Fruit fly (Drosophila melanogaster) whole organism, embryonic: ENCODE measurements around the gene CG17764.

Experiments
- Adf1 ChIP-seq: fragments of 200-800 bp; sonication (Bioruptor generic); IDR thresholded peaks from 2 replicates; pipeline ENCODE4 v1.3.6; 2022; ENCODE audit warnings: missing biosample characterization, missing genetic modification characterization
- CG13424 ChIP-seq: fragments of 200-800 bp; sonication (Bioruptor generic); optimal IDR thresholded peaks from 2 replicates; lab custom pipeline; 2019; ENCODE audit warnings: missing biosample characterization, mild to moderate bottlenecking, missing genetic modification characterization, moderate library complexity
- CG13775 ChIP-seq: fragments of 200-800 bp; sonication (Bioruptor generic); optimal IDR thresholded peaks from 3 replicates; lab custom pipeline; 2017; ENCODE audit warnings: missing biosample characterization, mild to moderate bottlenecking, missing genetic modification characterization
- CG14050 ChIP-seq: fragments of 200-800 bp; sonication (Bioruptor generic); IDR thresholded peaks from 3 replicates; pipeline ENCODE4 v1.3.6; 2022; ENCODE audit warnings: missing biosample characterization, missing genetic modification characterization
- CG14965 ChIP-seq: fragments of 200-800 bp; sonication (Bioruptor generic); optimal IDR thresholded peaks from 2 replicates; lab custom pipeline; 2016; ENCODE audit warnings: missing biosample characterization, missing genetic modification characterization, borderline replicate concordance
- CG15073 ChIP-seq: fragments of 200-800 bp; sonication (Bioruptor generic); optimal IDR thresholded peaks from 2 replicates; lab custom pipeline; 2016; ENCODE audit warnings: missing biosample characterization, missing genetic modification characterization
- CG16815 ChIP-seq: fragments of 200-800 bp; sonication (Bioruptor generic); optimal IDR thresholded peaks from 3 replicates; lab custom pipeline; 2017; ENCODE audit warnings: missing biosample characterization, mild to moderate bottlenecking, missing genetic modification characterization
- CG17612 ChIP-seq: fragments of 200-800 bp; sonication (Bioruptor generic); IDR thresholded peaks from 2 replicates; pipeline ENCODE4 v1.3.6; 2022; ENCODE audit warnings: missing biosample characterization, missing genetic modification characterization
- CG17829 ChIP-seq: fragments of 200-800 bp; optimal IDR thresholded peaks from 2 replicates; lab custom pipeline; 2019; ENCODE audit warnings: missing biosample characterization, mild to moderate bottlenecking, missing genetic modification characterization, moderate library complexity
- CG2129 ChIP-seq: fragments of 200-800 bp; sonication (Bioruptor generic); IDR thresholded peaks from 2 replicates; pipeline ENCODE4 v1.3.6; 2022; ENCODE audit warnings: missing biosample characterization, missing genetic modification characterization; ENCODE audit not compliant: partially characterized antibody
- CG2199 ChIP-seq: fragments of 200-800 bp; sonication (Bioruptor generic); IDR thresholded peaks from 3 replicates; pipeline ENCODE4 v1.3.6; 2022; ENCODE audit warnings: missing biosample characterization, missing genetic modification characterization
- CG2712 ChIP-seq: fragments of 200-800 bp; optimal IDR thresholded peaks from 3 replicates; lab custom pipeline; 2019; ENCODE audit warnings: missing biosample characterization, mild to moderate bottlenecking, missing genetic modification characterization, moderate library complexity
- CG30403 ChIP-seq: fragments of 200-800 bp; sonication (Bioruptor generic); optimal IDR thresholded peaks from 3 replicates; lab custom pipeline; 2016; ENCODE audit warnings: missing biosample characterization, missing genetic modification characterization
- CG3163 ChIP-seq: fragments of 200-800 bp; sonication (Bioruptor generic); optimal IDR thresholded peaks from 3 replicates; lab custom pipeline; 2016; ENCODE audit warnings: missing biosample characterization, missing genetic modification characterization
- CG3995 ChIP-seq: fragments of 200-800 bp; sonication (Bioruptor generic); optimal IDR thresholded peaks from 3 replicates; lab custom pipeline; 2016; ENCODE audit warnings: missing biosample characterization, missing genetic modification characterization
- CG5180 ChIP-seq: fragments of 200-800 bp; sonication (Bioruptor generic); optimal IDR thresholded peaks from 3 replicates; lab custom pipeline; 2017; ENCODE audit warnings: missing biosample characterization, missing genetic modification characterization, mild to moderate bottlenecking, moderate library complexity, missing genetic modification reagents
- CG6689 ChIP-seq: fragments of 200-800 bp; sonication (Bioruptor generic); IDR thresholded peaks from 2 replicates; pipeline ENCODE4 v1.3.6; 2022; ENCODE audit warnings: missing biosample characterization, missing genetic modification characterization
- CG7556 ChIP-seq: fragments of 200-800 bp; sonication (Bioruptor generic); optimal IDR thresholded peaks from 2 replicates; lab custom pipeline; 2017; ENCODE audit warnings: missing biosample characterization, mild to moderate bottlenecking, missing genetic modification characterization
- CG7745 ChIP-seq: fragments of 200-800 bp; sonication (Bioruptor generic); optimal IDR thresholded peaks from 2 replicates; lab custom pipeline; 2018; ENCODE audit warnings: missing biosample characterization, mild to moderate bottlenecking, missing genetic modification characterization, moderate library complexity
- CG8359 ChIP-seq: fragments of 200-800 bp; sonication (Bioruptor generic); optimal IDR thresholded peaks from 2 replicates; lab custom pipeline; 2017; ENCODE audit warnings: missing biosample characterization, mild to moderate bottlenecking, missing genetic modification characterization, borderline replicate concordance
- CG8388 ChIP-seq: fragments of 200-800 bp; sonication (Bioruptor generic); optimal IDR thresholded peaks from 2 replicates; lab custom pipeline; 2019; ENCODE audit warnings: missing biosample characterization, mild to moderate bottlenecking, missing genetic modification characterization, moderate library complexity
- Deaf1 ChIP-seq: fragments of 200-800 bp; optimal IDR thresholded peaks from 3 replicates; lab custom pipeline; 2019; ENCODE audit warnings: missing biosample characterization, mild to moderate bottlenecking, missing genetic modification characterization, moderate library complexity
- Dek ChIP-seq: fragments of 200-800 bp; sonication (Bioruptor generic); optimal IDR thresholded peaks from 3 replicates; lab custom pipeline; 2019; ENCODE audit warnings: missing biosample characterization, mild to moderate bottlenecking, missing genetic modification characterization, moderate library complexity
- Dfd ChIP-seq, 2 experiments: fragments of >200 bp; optimal IDR thresholded peaks; 2 replicates each; lab custom pipeline; 2017; ENCODE audit warnings: missing biosample characterization in 2 of 2, missing genetic modification characterization in 2 of 2
- Ets97D ChIP-seq: fragments of 200-800 bp; sonication (Bioruptor generic); optimal IDR thresholded peaks from 3 replicates; lab custom pipeline; 2016; ENCODE audit warnings: missing biosample characterization, missing genetic modification characterization
- HHEX ChIP-seq: fragments of 200-800 bp; sonication (Bioruptor generic); optimal IDR thresholded peaks from 3 replicates; lab custom pipeline; 2017; ENCODE audit warnings: missing biosample characterization, mild to moderate bottlenecking, missing genetic modification characterization, missing genetic modification reagents
- HLH54F ChIP-seq: fragments of 200-800 bp; sonication (Bioruptor generic); optimal IDR thresholded peaks from 3 replicates; lab custom pipeline; 2016; ENCODE audit warnings: missing biosample characterization, missing genetic modification characterization
- HmgZ ChIP-seq: fragments of 200-800 bp; sonication (Bioruptor generic); optimal IDR thresholded peaks from 2 replicates; lab custom pipeline; 2018; ENCODE audit warnings: missing biosample characterization, mild to moderate bottlenecking, missing genetic modification characterization
- Lim3 ChIP-seq: fragments of 200-800 bp; sonication (Bioruptor generic); IDR thresholded peaks from 2 replicates; pipeline ENCODE4 v1.3.6; 2022; ENCODE audit warnings: missing biosample characterization, missing genetic modification characterization
- Mad ChIP-seq: fragments of 200-800 bp; sonication (Bioruptor generic); optimal IDR thresholded peaks from 2 replicates; lab custom pipeline; 2016; ENCODE audit warnings: missing biosample characterization, missing genetic modification characterization
- Meics ChIP-seq: fragments of 200-800 bp; sonication (Bioruptor generic); optimal IDR thresholded peaks from 2 replicates; lab custom pipeline; 2017; ENCODE audit warnings: missing biosample characterization, mild to moderate bottlenecking, missing genetic modification characterization
- Neu2 ChIP-seq: fragments of 200-800 bp; sonication (Bioruptor generic); optimal IDR thresholded peaks from 3 replicates; lab custom pipeline; 2016; ENCODE audit warnings: missing biosample characterization, missing genetic modification characterization, borderline replicate concordance
- Ptx1 ChIP-seq: fragments of 200-800 bp; sonication (Bioruptor generic); IDR thresholded peaks from 2 replicates; pipeline ENCODE4 v1.3.6; 2022; ENCODE audit warnings: missing biosample characterization, missing genetic modification characterization
- Rfx ChIP-seq: fragments of 200-800 bp; sonication (Bioruptor generic); IDR thresholded peaks from 2 replicates; pipeline ENCODE4 v1.3.6; 2022; ENCODE audit warnings: missing biosample characterization, missing genetic modification characterization
- ac ChIP-seq: fragments of 200-800 bp; sonication (Bioruptor generic); optimal IDR thresholded peaks from 3 replicates; lab custom pipeline; 2017; ENCODE audit warnings: missing biosample characterization, mild to moderate bottlenecking, missing genetic modification characterization
- br ChIP-seq: fragments of >200 bp; optimal IDR thresholded peaks from 2 replicates; lab custom pipeline; 2017
- cg ChIP-seq: fragments of 200-800 bp; sonication (Bioruptor generic); optimal IDR thresholded peaks from 3 replicates; lab custom pipeline; 2019; ENCODE audit warnings: missing biosample characterization, mild to moderate bottlenecking, missing genetic modification characterization, moderate library complexity
- cwo ChIP-seq: fragments of 200-800 bp; sonication (Bioruptor generic); optimal IDR thresholded peaks from 3 replicates; lab custom pipeline; 2017; ENCODE audit warnings: missing biosample characterization, missing genetic modification characterization, mild to moderate bottlenecking, moderate library complexity, missing genetic modification reagents
- fd102C ChIP-seq: fragments of 200-800 bp; sonication (Bioruptor generic); optimal IDR thresholded peaks from 2 replicates; lab custom pipeline; 2018; ENCODE audit warnings: missing biosample characterization, mild to moderate bottlenecking, missing genetic modification characterization, moderate library complexity
- fu2 ChIP-seq: fragments of 200-800 bp; sonication (Bioruptor generic); optimal IDR thresholded peaks from 2 replicates; lab custom pipeline; 2016; ENCODE audit warnings: missing biosample characterization, missing genetic modification characterization
- jing ChIP-seq: fragments of 200-800 bp; sonication (Bioruptor generic); optimal IDR thresholded peaks from 2 replicates; lab custom pipeline; 2018; ENCODE audit warnings: missing biosample characterization, mild to moderate bottlenecking, missing genetic modification characterization
- lilli ChIP-seq: fragments of 200-800 bp; sonication (Bioruptor generic); optimal IDR thresholded peaks from 3 replicates; lab custom pipeline; 2016; ENCODE audit warnings: missing biosample characterization, missing genetic modification characterization
- mirr ChIP-seq: fragments of 200-800 bp; sonication (Bioruptor generic); optimal IDR thresholded peaks from 3 replicates; lab custom pipeline; 2018; ENCODE audit warnings: missing biosample characterization, mild to moderate bottlenecking, missing genetic modification characterization
- p53 ChIP-seq: fragments of 200-800 bp; sonication (Bioruptor generic); optimal IDR thresholded peaks from 2 replicates; lab custom pipeline; 2016; ENCODE audit warnings: missing biosample characterization, missing genetic modification characterization
- pum ChIP-seq: fragments of 200-800 bp; sonication (Bioruptor generic); optimal IDR thresholded peaks from 2 replicates; lab custom pipeline; 2016; ENCODE audit warnings: missing biosample characterization, missing genetic modification characterization
- scrt ChIP-seq: fragments of 200-800 bp; sonication (Bioruptor generic); optimal IDR thresholded peaks from 2 replicates; lab custom pipeline; 2018; ENCODE audit warnings: missing biosample characterization, mild to moderate bottlenecking, missing genetic modification characterization, moderate library complexity
- sd ChIP-seq: fragments of 200-800 bp; sonication (Bioruptor generic); optimal IDR thresholded peaks from 3 replicates; lab custom pipeline; 2018; ENCODE audit warnings: missing biosample characterization, mild to moderate bottlenecking, missing genetic modification characterization, moderate library complexity
- sima ChIP-seq: fragments of 200-800 bp; sonication (Bioruptor generic); optimal IDR thresholded peaks from 2 replicates; lab custom pipeline; 2016; ENCODE audit warnings: missing biosample characterization, missing genetic modification characterization
- slp2 ChIP-seq: fragments of 200-800 bp; sonication (Bioruptor generic); optimal IDR thresholded peaks from 2 replicates; lab custom pipeline; 2016; ENCODE audit warnings: missing biosample characterization, missing genetic modification characterization
- ssp ChIP-seq: fragments of 200-800 bp; sonication (Bioruptor generic); IDR thresholded peaks from 2 replicates; pipeline ENCODE4 v1.3.6; 2022; ENCODE audit warnings: missing biosample characterization, missing genetic modification characterization
- tin ChIP-seq: fragments of 200-800 bp; sonication (Bioruptor generic); optimal IDR thresholded peaks from 3 replicates; lab custom pipeline; 2016; ENCODE audit warnings: missing biosample characterization, missing genetic modification characterization
- tna ChIP-seq: fragments of 200-800 bp; sonication (Bioruptor generic); IDR thresholded peaks from 2 replicates; pipeline ENCODE4 v1.3.6; 2022; ENCODE audit warnings: missing biosample characterization, missing genetic modification characterization; ENCODE audit not compliant: partially characterized antibody

CG17764 gene

DNA sequence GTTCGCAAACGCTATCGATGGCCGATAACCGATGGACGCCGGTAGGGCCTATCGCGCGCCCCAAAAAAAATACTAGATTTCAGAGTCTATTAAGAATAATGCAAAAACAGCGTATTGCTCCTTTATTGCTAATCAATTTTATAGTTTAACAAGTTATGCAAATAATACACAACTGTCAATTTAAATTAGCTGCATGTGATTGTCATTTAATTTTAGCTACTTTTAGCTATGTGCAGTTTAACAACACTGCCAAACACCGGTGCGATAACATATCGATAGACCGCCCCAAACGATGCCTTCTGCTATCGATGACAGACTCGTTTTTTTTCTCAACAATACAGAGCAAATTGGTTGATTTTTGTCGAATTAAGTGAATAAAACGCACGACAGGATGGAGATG lies 1.7 kb upstream of the CG17764 start, which contains the start of the genes Cdk7 and snf (continued):
- TF ChIP-seq CG6689 (GFP tag; lab: Robert Waterston, UW) (no peak), p53 (GFP tag; lab: Kevin White, UChicago) (peak; percentile 4), fd102C (GFP tag; lab: Kevin White, UChicago) (no peak), fu2 (GFP tag; lab: Kevin White, UChicago) (peak; percentile 49), lilli (GFP tag; lab: Kevin White, UChicago) (peak; percentile 71), HLH54F (GFP tag; lab: Kevin White, UChicago) (peak; percentile 47), CG3163 (peak; percentile 38), pum (GFP tag; lab: Kevin White, UChicago) (peak; percentile 20), Deaf1 (tag; lab: Kevin White, UChicago) (no peak), mirr (no peak), Lim3 (GFP tag; lab: Robert Waterston, UW) (no peak), CG14050 (no peak), CG5180 (GFP tag; lab: Kevin White, UChicago) (no peak), Dfd (GFP tag; optimal IDR thresholded peaks at IDR 0.05; lab: Kevin White, UChicago) (no peak), tin (peak; percentile 30), Ets97D (GFP tag; lab: Kevin White, UChicago) (peak; percentile 69), ssp (GFP tag; lab: Robert Waterston, UW) (peak; percentile 52; the same call in 1 of the 2 replicates), Meics (no peak), Mad (GFP tag; lab: Kevin White, UChicago) (peak; percentile 32), CG7745 (tag; lab: Kevin White, UChicago) (no peak), CG13775 (peak; percentile 43), cg (no peak), HmgZ (peak; percentile 49), CG8359 (GFP tag; lab: Kevin White, UChicago) (no peak), CG2712 (tag; lab: Kevin White, UChicago) (no peak), Neu2 (GFP tag; lab: Kevin White, UChicago) (no peak), sima (GFP tag; lab: Kevin White, UChicago) (no peak), sd (tag; lab: Kevin White, UChicago) (no peak), CG2199 (GFP tag; lab: Robert Waterston, UW) (no peak), ac (GFP tag; lab: Kevin White, UChicago) (no peak), jing (GFP tag; lab: Kevin White, UChicago) (no peak), CG2129 (peak; percentile 74), Dek (tag; lab: Kevin White, UChicago) (no peak), slp2 (GFP tag; lab: Kevin White, UChicago) (peak; percentile 11), Ptx1 (peak; percentile 36; the same call in 1 of the 2 replicates), CG13424 (peak; percentile 26), br (lab: Kevin White, UChicago) (no peak), Rfx (GFP tag; lab: Robert Waterston, UW) (no peak; the same call in 1 of the 2 replicates), CG17829 (peak; percentile 24), CG7556 (GFP tag; lab: Kevin White, UChicago) (no peak), CG14965 (GFP tag; lab: Kevin White, UChicago) (no peak), CG17612 (GFP tag; lab: Robert Waterston, UW) (no peak), tna (GFP tag; lab: Robert Waterston, UW) (peak; percentile 79), CG16815 (GFP tag; lab: Kevin White, UChicago) (no peak), CG30403 (GFP tag; lab: Kevin White, UChicago) (peak; percentile 63), CG3995 (GFP tag; lab: Kevin White, UChicago) (peak; percentile 27), cwo (GFP tag; lab: Kevin White, UChicago) (no peak), HHEX (GFP tag; lab: Kevin White, UChicago) (no peak), Adf1 (GFP tag; lab: Robert Waterston, UW) (no peak), CG8388 (no peak), scrt (no peak), CG15073 (no peak)
